Fruit fly (Drosophila melanogaster) whole organism, embryonic: Measurements from ENCODE around the gene Dus1.

Source experiments
- B-H2 ChIP-seq: fragments of 200-800 bp; sonication (Bioruptor generic); optimal IDR thresholded peaks from 2 replicates; lab custom pipeline; 2018; ENCODE audit warnings: missing biosample characterization, mild to moderate bottlenecking, missing genetic modification characterization
- BEAF-32 ChIP-seq: fragments of 200-800 bp; sonication (Bioruptor generic); optimal IDR thresholded peaks from 3 replicates; lab custom pipeline; 2017; ENCODE audit warnings: missing biosample characterization, missing genetic modification characterization, mild to moderate bottlenecking, moderate library complexity, missing genetic modification reagents
- CG10959 ChIP-seq: fragments of 200-800 bp; sonication (Bioruptor generic); IDR thresholded peaks from 2 replicates; pipeline ENCODE4 v1.3.6; 2022; ENCODE audit warnings: missing biosample characterization, missing genetic modification characterization
- CG11398 ChIP-seq: fragments of 200-800 bp; sonication (Bioruptor generic); optimal IDR thresholded peaks from 2 replicates; lab custom pipeline; 2016; ENCODE audit warnings: missing biosample characterization, missing genetic modification characterization
- CG12391 ChIP-seq: fragments of 200-800 bp; sonication (Bioruptor generic); optimal IDR thresholded peaks from 3 replicates; lab custom pipeline; 2018; ENCODE audit warnings: missing biosample characterization, mild to moderate bottlenecking, missing genetic modification characterization, moderate library complexity
- CG12744 ChIP-seq: fragments of 200-800 bp; sonication (Bioruptor generic); optimal IDR thresholded peaks from 2 replicates; lab custom pipeline; 2016; ENCODE audit warnings: missing biosample characterization, missing genetic modification characterization
- CG12769 ChIP-seq: fragments of 200-800 bp; sonication (Bioruptor generic); optimal IDR thresholded peaks from 2 replicates; lab custom pipeline; 2019; ENCODE audit warnings: missing biosample characterization, mild to moderate bottlenecking, missing genetic modification characterization, moderate library complexity
- CG12942 ChIP-seq: fragments of 200-800 bp; sonication (Bioruptor generic); optimal IDR thresholded peaks from 3 replicates; lab custom pipeline; 2016; ENCODE audit warnings: missing biosample characterization, missing genetic modification characterization
- CG1529 ChIP-seq: fragments of 200-800 bp; sonication (Bioruptor generic); optimal IDR thresholded peaks from 3 replicates; lab custom pipeline; 2018; ENCODE audit warnings: missing biosample characterization, missing genetic modification characterization
- CG17361 ChIP-seq: fragments of 200-800 bp; sonication (Bioruptor generic); IDR thresholded peaks from 3 replicates; pipeline ENCODE4 v1.3.6; 2022; ENCODE audit warnings: missing biosample characterization, missing genetic modification characterization
- CG18011 ChIP-seq: fragments of 200-800 bp; sonication (Bioruptor generic); optimal IDR thresholded peaks from 2 replicates; lab custom pipeline; 2017; ENCODE audit warnings: missing biosample characterization, missing genetic modification characterization, mild to moderate bottlenecking, moderate library complexity, missing genotype
- CG2678 ChIP-seq: fragments of 200-800 bp; sonication (Bioruptor generic); optimal IDR thresholded peaks from 3 replicates; lab custom pipeline; 2019; ENCODE audit warnings: missing biosample characterization, mild to moderate bottlenecking, missing genetic modification characterization, moderate library complexity
- CG30431 ChIP-seq: fragments of 200-800 bp; sonication (Bioruptor generic); optimal IDR thresholded peaks from 2 replicates; lab custom pipeline; 2017; ENCODE audit warnings: missing biosample characterization, missing genetic modification characterization
- CG3407 ChIP-seq: fragments of 200-800 bp; sonication (Bioruptor generic); optimal IDR thresholded peaks from 2 replicates; lab custom pipeline; 2018; ENCODE audit warnings: missing biosample characterization, mild to moderate bottlenecking, missing genetic modification characterization
- CG4617 ChIP-seq: fragments of 200-800 bp; sonication (Bioruptor generic); optimal IDR thresholded peaks from 3 replicates; lab custom pipeline; 2016; ENCODE audit warnings: missing biosample characterization, missing genetic modification characterization, borderline replicate concordance
- CG6765 ChIP-seq: fragments of 200-800 bp; sonication (Bioruptor generic); optimal IDR thresholded peaks from 3 replicates; lab custom pipeline; 2017; ENCODE audit warnings: missing biosample characterization, mild to moderate bottlenecking, missing genetic modification characterization
- CG8359 ChIP-seq: fragments of 200-800 bp; sonication (Bioruptor generic); optimal IDR thresholded peaks from 2 replicates; lab custom pipeline; 2017; ENCODE audit warnings: missing biosample characterization, mild to moderate bottlenecking, missing genetic modification characterization, borderline replicate concordance
- Deaf1 ChIP-seq: fragments of 200-800 bp; optimal IDR thresholded peaks from 3 replicates; lab custom pipeline; 2019; ENCODE audit warnings: missing biosample characterization, mild to moderate bottlenecking, missing genetic modification characterization, moderate library complexity
- GATAe ChIP-seq: fragments of 200-800 bp; sonication (Bioruptor generic); conservative IDR thresholded peaks from 2 replicates; pipeline ENCODE4 v1.3.6; 2022; ENCODE audit warnings: missing biosample characterization, missing genetic modification characterization
- HmgZ ChIP-seq: fragments of 200-800 bp; sonication (Bioruptor generic); optimal IDR thresholded peaks from 2 replicates; lab custom pipeline; 2018; ENCODE audit warnings: missing biosample characterization, mild to moderate bottlenecking, missing genetic modification characterization
- Hmx ChIP-seq: fragments of 200-800 bp; sonication (Bioruptor generic); optimal IDR thresholded peaks from 2 replicates; lab custom pipeline; 2016; ENCODE audit warnings: missing biosample characterization, missing genetic modification characterization
- NC2β ChIP-seq: fragments of 200-800 bp; sonication (Bioruptor generic); optimal IDR thresholded peaks from 2 replicates; lab custom pipeline; 2016; ENCODE audit warnings: missing biosample characterization, missing genetic modification characterization
- NFAT ChIP-seq: fragments of 200-800 bp; sonication (Bioruptor generic); IDR thresholded peaks from 2 replicates; pipeline ENCODE4 v1.3.6; 2022; ENCODE audit warnings: missing biosample characterization, missing genetic modification characterization
- Nf-YC ChIP-seq: fragments of 200-800 bp; optimal IDR thresholded peaks from 3 replicates; lab custom pipeline; 2019; ENCODE audit warnings: missing biosample characterization, mild to moderate bottlenecking, missing genetic modification characterization, moderate library complexity
- Oaz ChIP-seq: fragments of 200-800 bp; sonication (Bioruptor generic); IDR thresholded peaks from 2 replicates; pipeline ENCODE4 v1.3.6; 2022; ENCODE audit warnings: missing biosample characterization, missing genetic modification characterization
- Ravus ChIP-seq: fragments of 200-800 bp; sonication (Bioruptor generic); IDR thresholded peaks from 2 replicates; pipeline ENCODE4 v1.3.6; 2022; ENCODE audit warnings: missing biosample characterization, missing genetic modification characterization
- al ChIP-seq: fragments of 200-800 bp; sonication (Bioruptor generic); IDR thresholded peaks from 2 replicates; pipeline ENCODE4 v1.3.6; 2022; ENCODE audit warnings: missing biosample characterization, missing genetic modification characterization
- ash1 ChIP-seq: fragments of 200-800 bp; sonication (Bioruptor generic); optimal IDR thresholded peaks from 2 replicates; lab custom pipeline; 2018; ENCODE audit warnings: missing biosample characterization, mild to moderate bottlenecking, missing genetic modification characterization
- bcd ChIP-seq: fragments of 200-800 bp; sonication (Bioruptor generic); optimal IDR thresholded peaks from 2 replicates; lab custom pipeline; 2017; ENCODE audit warnings: missing biosample characterization, mild to moderate bottlenecking, missing genetic modification characterization
- cad ChIP-seq: fragments of >200 bp; optimal IDR thresholded peaks from 2 replicates; lab custom pipeline; 2017; ENCODE audit warnings: missing biosample characterization, missing genetic modification characterization
- chinmo ChIP-seq: fragments of 200-800 bp; sonication (Bioruptor generic); IDR thresholded peaks from 4 replicates; pipeline ENCODE4 v1.3.6; 2022; ENCODE audit warnings: missing biosample characterization, missing genetic modification characterization; ENCODE audit not compliant: partially characterized antibody
- chm ChIP-seq: fragments of 200-800 bp; sonication (Bioruptor generic); IDR thresholded peaks from 2 replicates; pipeline ENCODE4 v1.3.6; 2022; ENCODE audit warnings: missing biosample characterization, missing genetic modification characterization
- crp ChIP-seq, 2 experiments: fragments of 200-800 bp; sonication (Bioruptor generic); optimal IDR thresholded peaks; 2 replicates in 1 of 2; 3 replicates in 1 of 2; lab custom pipeline; 2017; ENCODE audit warnings: missing biosample characterization in 2 of 2, missing genetic modification characterization in 2 of 2, mild to moderate bottlenecking in 1 of 2, moderate library complexity in 1 of 2
- dimm ChIP-seq: fragments of 200-800 bp; sonication (Bioruptor generic); IDR thresholded peaks from 2 replicates; pipeline ENCODE4 v1.3.6; 2022; ENCODE audit warnings: missing biosample characterization, missing genetic modification characterization
- dpn ChIP-seq, 2 experiments: fragments of 200-800 bp; sonication (Bioruptor generic); optimal IDR thresholded peaks; 3 replicates each; lab custom pipeline; 2016; ENCODE audit warnings: missing biosample characterization in 2 of 2, missing genetic modification characterization in 2 of 2
- gt ChIP-seq: fragments of 200-800 bp; sonication (Bioruptor generic); IDR thresholded peaks from 2 replicates; pipeline ENCODE4 v1.3.6; 2022; ENCODE audit warnings: missing biosample characterization, missing genetic modification characterization
- klu ChIP-seq: fragments of 200-800 bp; sonication (Bioruptor generic); IDR thresholded peaks from 2 replicates; pipeline ENCODE4 v1.3.6; 2022; ENCODE audit warnings: missing biosample characterization, missing genetic modification characterization
- kni ChIP-seq: fragments of 200-800 bp; sonication (Bioruptor generic); optimal IDR thresholded peaks from 3 replicates; lab custom pipeline; 2017; ENCODE audit warnings: mild to moderate bottlenecking, missing biosample characterization, missing genetic modification reagents, missing genetic modification characterization
- knrl ChIP-seq: fragments of 200-800 bp; sonication (Bioruptor generic); IDR thresholded peaks from 3 replicates; pipeline ENCODE4 v1.3.6; 2022; ENCODE audit warnings: missing biosample characterization, missing genetic modification characterization; ENCODE audit not compliant: partially characterized antibody
- lilli ChIP-seq: fragments of 200-800 bp; sonication (Bioruptor generic); optimal IDR thresholded peaks from 3 replicates; lab custom pipeline; 2016; ENCODE audit warnings: missing biosample characterization, missing genetic modification characterization
- pan ChIP-seq, 4 experiments: fragments of >200 bp in 3 of 4; fragments of 200-800 bp in 1 of 4; sonication (Bioruptor generic) in 1 of 4; optimal IDR thresholded peaks in 3 of 4; IDR thresholded peaks in 1 of 4; 2 replicates each; pipeline versions ENCODE4 v1.3.6 to Lab custom; 2017 to 2022; ENCODE audit warnings: missing biosample characterization in 2 of 4, missing genetic modification characterization in 2 of 4, mixed read lengths in 1 of 4
- prd ChIP-seq, 3 experiments: fragments of >200 bp in 2 of 3; fragments of 200-800 bp in 1 of 3; sonication (Bioruptor generic) in 1 of 3; optimal IDR thresholded peaks in 2 of 3; IDR thresholded peaks in 1 of 3; 2 replicates in 2 of 3; 3 replicates in 1 of 3; pipeline versions ENCODE4 v1.3.6 to Lab custom; 2017 to 2022; ENCODE audit warnings: missing biosample characterization in 1 of 3, missing genetic modification characterization in 1 of 3
- sd ChIP-seq: fragments of 200-800 bp; sonication (Bioruptor generic); optimal IDR thresholded peaks from 3 replicates; lab custom pipeline; 2018; ENCODE audit warnings: missing biosample characterization, mild to moderate bottlenecking, missing genetic modification characterization, moderate library complexity
- sim ChIP-seq: fragments of 200-800 bp; sonication (Bioruptor generic); IDR thresholded peaks from 2 replicates; pipeline ENCODE4 v1.3.6; 2022; ENCODE audit warnings: missing biosample characterization, missing genetic modification characterization
- tup ChIP-seq: fragments of 200-800 bp; sonication (Bioruptor generic); optimal IDR thresholded peaks from 2 replicates; lab custom pipeline; 2016; ENCODE audit warnings: missing biosample characterization, mild to moderate bottlenecking, missing genetic modification characterization, moderate library complexity

Gene Dus1

DNA sequence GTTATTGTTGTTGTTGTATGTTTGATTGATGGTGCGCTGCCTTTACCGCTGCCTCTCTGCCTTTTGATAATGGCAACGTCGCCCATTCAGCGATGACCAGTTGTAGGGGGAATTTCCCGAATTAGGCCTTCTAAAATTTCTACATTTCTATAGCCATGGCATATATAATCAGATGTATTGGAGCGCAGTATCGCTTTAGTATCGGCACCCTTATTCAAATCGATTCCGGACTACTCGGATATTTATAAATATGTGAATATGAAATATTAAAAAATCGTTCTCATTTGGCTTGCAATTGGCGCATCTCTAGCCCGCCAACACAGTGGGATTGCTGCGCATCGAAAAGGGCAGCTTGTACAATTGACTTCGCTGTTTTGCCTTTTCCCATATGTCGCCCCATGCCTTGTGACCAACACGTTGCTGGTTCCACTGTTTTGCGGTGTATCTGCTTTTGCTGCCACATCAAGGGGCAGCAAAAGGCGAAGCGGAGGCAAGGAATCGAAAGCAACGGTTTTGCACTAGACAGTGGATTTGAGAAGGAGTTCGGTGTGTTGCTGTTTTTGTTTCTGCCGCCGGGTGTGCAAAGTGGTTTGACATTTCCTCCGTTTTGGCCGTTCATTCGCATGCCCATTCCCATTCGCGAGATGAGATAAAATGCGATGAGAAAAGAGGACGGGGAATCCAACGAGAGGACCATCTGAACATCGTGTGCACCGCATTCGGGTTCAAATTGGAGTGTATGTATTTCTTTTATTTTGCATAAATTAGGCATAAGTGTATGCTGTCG, 46.8 kb downstream of the Dus1 start (continued):
- TF ChIP-seq CG17361 (GFP tag; lab: Robert Waterston, UW) (no peak; the same call in none of the 3 replicates), dpn (GFP tag; optimal IDR thresholded peaks at IDR 0.05; lab: Kevin White, UChicago) (peak; percentile 63 to 67), CG12391 (peak; percentile 57), CG12942 (peak; percentile 25), al (GFP tag; lab: Robert Waterston, UW) (no peak)

dm6 chr2L:223867-224598, 47.5 kb downstream of the Dus1 start:
- TF ChIP-seq CG8359 (GFP tag; lab: Kevin White, UChicago): no peak
- peak; percentile 71 for TF ChIP-seq cad
- TF ChIP-seq CG6765: no peak
- TF ChIP-seq NC2β (GFP tag; lab: Kevin White, UChicago): no peak
- TF ChIP-seq HmgZ: no peak
- TF ChIP-seq CG12769 (tag; lab: Kevin White, UChicago): no peak
- no peak for TF ChIP-seq GATAe (GFP tag; lab: Robert Waterston, UW)
- TF ChIP-seq bcd (GFP tag; lab: Kevin White, UChicago): no peak
- TF ChIP-seq Deaf1 (tag; lab: Kevin White, UChicago): peak; percentile 59
- TF ChIP-seq NFAT: no peak
- no peak for TF ChIP-seq ash1 (GFP tag; lab: Kevin White, UChicago)
- TF ChIP-seq dimm (GFP tag; lab: Robert Waterston, UW): no peak
- no peak for TF ChIP-seq CG10959
- TF ChIP-seq CG3407: no peak
- no peak for TF ChIP-seq Oaz
- TF ChIP-seq gt: no peak
- TF ChIP-seq Hmx (GFP tag; lab: Kevin White, UChicago): no peak
- TF ChIP-seq Ravus (GFP tag; lab: Robert Waterston, UW): no peak
- TF ChIP-seq tup (GFP tag; lab: Kevin White, UChicago): no peak
- no peak for TF ChIP-seq klu (GFP tag; lab: Robert Waterston, UW)
- TF ChIP-seq crp (GFP tag; optimal IDR thresholded peaks at IDR 0.05; lab: Kevin White, UChicago): no peak
- TF ChIP-seq lilli (GFP tag; lab: Kevin White, UChicago): no peak
- peak; percentile 29 for TF ChIP-seq BEAF-32
- TF ChIP-seq Nf-YC: no peak
- TF ChIP-seq chm: peak; percentile 33; the same call in 1 of the 2 replicates
- peak; percentile 65 for TF ChIP-seq sd
- no peak for TF ChIP-seq sim (GFP tag; lab: Robert Waterston, UW)
- no peak for TF ChIP-seq CG18011 (GFP tag; lab: Kevin White, UChicago)
- TF ChIP-seq CG12744: no peak
- TF ChIP-seq CG2678: no peak
- TF ChIP-seq CG4617 (GFP tag; lab: Kevin White, UChicago): no peak
- TF ChIP-seq CG11398 (GFP tag; lab: Kevin White, UChicago): no peak
- no peak for TF ChIP-seq knrl (GFP tag; lab: Robert Waterston, UW)
- peak; percentile 81 for TF ChIP-seq kni
- no peak for TF ChIP-seq pan (optimal IDR thresholded peaks at IDR 0.05; lab: Kevin White, UChicago)
- TF ChIP-seq pan (GFP tag; optimal IDR thresholded peaks at IDR 0.05 in 1 of 2, IDR thresholded peaks at IDR 0.05 in 1 of 2): no peak
- TF ChIP-seq B-H2 (GFP tag; lab: Kevin White, UChicago): no peak
- TF ChIP-seq CG1529 (GFP tag; lab: Kevin White, UChicago): no peak
- no peak for TF ChIP-seq prd (optimal IDR thresholded peaks at IDR 0.05; lab: Kevin White, UChicago)
- TF ChIP-seq prd (GFP tag; IDR thresholded peaks at IDR 0.05; lab: Robert Waterston, UW): no peak
- peak; percentile 83; the same call in 3 of the 4 replicates for TF ChIP-seq chinmo
- TF ChIP-seq CG30431 (GFP tag; lab: Kevin White, UChicago): no peak
